Worm (Caenorhabditis elegans): ENCODE measurements around the gene C54D10.5.

C54D10.5 gene

DNA sequence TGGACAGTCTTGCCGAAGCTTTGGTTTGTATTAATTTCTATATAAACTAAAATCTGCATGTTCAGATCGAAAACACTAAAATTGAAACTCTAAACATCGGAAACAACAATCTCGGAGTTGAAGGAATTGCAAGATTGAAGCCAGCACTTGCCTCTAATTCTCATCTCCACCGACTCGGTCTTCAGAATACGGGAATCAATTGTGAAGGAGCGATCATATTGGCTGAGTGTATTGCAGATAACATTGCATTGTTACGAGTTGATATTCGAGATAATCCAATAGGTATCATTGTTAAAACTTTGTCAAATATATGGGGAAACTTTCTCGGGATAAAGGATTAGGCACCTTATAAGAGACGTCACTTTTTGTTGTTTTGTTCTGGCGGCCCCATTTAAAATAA is 41.2 kb downstream of the C54D10.5 start:
- TF ChIP-seq madf-10 (tag; optimal IDR thresholded peaks at IDR 0.05): no peak

DNA sequence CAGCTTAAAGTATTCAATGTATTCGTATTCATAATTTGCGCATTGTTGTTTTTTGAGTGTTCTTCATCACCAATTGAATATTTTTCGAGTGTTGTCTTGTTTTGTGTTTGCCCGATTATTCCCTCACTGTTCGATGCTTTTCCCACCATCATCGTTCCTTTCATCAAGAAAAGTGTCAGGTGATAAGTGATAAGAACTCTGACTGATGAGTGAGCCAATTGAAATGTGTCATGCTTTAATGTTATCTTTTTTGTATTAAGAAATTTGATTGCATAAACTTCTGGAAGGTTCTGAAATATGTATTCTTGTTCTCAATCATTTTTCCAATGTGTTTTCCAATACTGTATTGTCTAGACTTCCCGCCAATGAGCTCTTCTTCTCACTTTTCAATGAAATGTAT is 46.2 kb downstream of the C54D10.5 start:
- TF ChIP-seq cebp-1 (GFP tag; IDR thresholded peaks at IDR 0.05): no peak
- TF ChIP-seq cebp-1 (tag; optimal IDR thresholded peaks at IDR 0.05): peak; percentile 57
- TF ChIP-seq let-607 (tag; optimal IDR thresholded peaks at IDR 0.05): peak in 1 of 2 experiments; percentile 6
- no peak for TF ChIP-seq aptf-3 (GFP tag; IDR thresholded peaks at IDR 0.05)
- TF ChIP-seq nhr-80 (tag; optimal IDR thresholded peaks at IDR 0.05): peak; percentile 72
- TF ChIP-seq hsf-1 (GFP tag; IDR thresholded peaks at IDR 0.05): peak; percentile 25; the same call in 1 of the 2 replicates
- TF ChIP-seq snpc-4 (GFP tag; optimal IDR thresholded peaks at IDR 0.05): no peak
- TF ChIP-seq snpc-4 (tag; optimal IDR thresholded peaks at IDR 0.05): peak in 1 of 4 experiments; percentile 13
- no peak for TF ChIP-seq ets-4 (GFP tag; optimal IDR thresholded peaks at IDR 0.05)

DNA sequence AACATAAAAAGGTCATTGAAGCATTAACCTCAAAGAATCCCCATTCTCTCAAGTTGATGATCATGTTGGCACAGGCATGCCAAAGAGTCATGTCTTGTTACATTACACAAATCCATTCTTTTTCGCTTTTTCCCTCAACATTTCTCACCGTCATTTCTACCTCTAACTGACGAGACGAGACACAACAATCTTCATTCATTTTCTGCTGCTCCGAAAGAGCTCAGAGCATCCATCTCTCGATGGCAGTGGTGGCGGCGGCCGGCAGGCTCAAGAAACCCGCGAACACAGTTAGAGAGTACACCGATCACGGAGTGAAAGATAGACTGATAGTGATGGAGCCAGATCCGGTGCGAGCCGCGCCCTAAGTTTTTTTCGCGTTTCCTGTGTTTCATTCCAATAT is 48.0 kb downstream of the C54D10.5 start:
- peak; percentile 92 for TF ChIP-seq zfh-2 (GFP tag; conservative IDR thresholded peaks at IDR 0.05)
- TF ChIP-seq sea-2 (GFP tag; IDR thresholded peaks at IDR 0.05): no peak
- no peak for TF ChIP-seq ZK185.1 (tag; optimal IDR thresholded peaks at IDR 0.05; ENCODE audit: poor library complexity, severe bottlenecking)
- no peak for TF ChIP-seq somi-1 (GFP tag; optimal IDR thresholded peaks at IDR 0.05)
- no peak for TF ChIP-seq lin-26 (GFP tag; IDR thresholded peaks at IDR 0.05)
- TF ChIP-seq ceh-58 (GFP tag; IDR thresholded peaks at IDR 0.05): no peak
- TF ChIP-seq nhr-90 (tag; optimal IDR thresholded peaks at IDR 0.05): peak; percentile 5
- TF ChIP-seq snpc-3.4 (tag; optimal IDR thresholded peaks at IDR 0.05): no peak
- TF ChIP-seq pbrm-1 (GFP tag; IDR thresholded peaks at IDR 0.05): peak; percentile 38; the same call in 1 of the 2 replicates
- TF ChIP-seq tbp1 (GFP tag; optimal IDR thresholded peaks at IDR 0.05): no peak
- no peak for TF ChIP-seq Y56A3A.18 (GFP tag; IDR thresholded peaks at IDR 0.05)
- TF ChIP-seq ztf-18 (tag; optimal IDR thresholded peaks at IDR 0.05): no peak
- no peak for TF ChIP-seq pha-4 (tag; optimal IDR thresholded peaks at IDR 0.05)
- TF ChIP-seq B0019.2 (GFP tag; conservative IDR thresholded peaks at IDR 0.05): no peak
- TF ChIP-seq F57A8.1 (GFP tag; optimal IDR thresholded peaks at IDR 0.05): no peak
- TF ChIP-seq T26A5.8 (tag; optimal IDR thresholded peaks at IDR 0.05): no peak
- no peak for TF ChIP-seq K11D2.4 (GFP tag; IDR thresholded peaks at IDR 0.05)
- TF ChIP-seq lsl-1 (GFP tag; optimal IDR thresholded peaks at IDR 0.05): no peak
- TF ChIP-seq mes-4 (tag; optimal IDR thresholded peaks at IDR 0.05): no peak
- no peak for TF ChIP-seq attf-5 (GFP tag; optimal IDR thresholded peaks at IDR 0.05)
- TF ChIP-seq hmg-1.2 (GFP tag; IDR thresholded peaks at IDR 0.05): no peak
- no peak for TF ChIP-seq egl-44 (GFP tag; IDR thresholded peaks at IDR 0.05)
- peak; percentile 26 for TF ChIP-seq chd-7 (tag; optimal IDR thresholded peaks at IDR 0.05)
- TF ChIP-seq ztf-25 (GFP tag; IDR thresholded peaks at IDR 0.05): no peak
- no peak for TF ChIP-seq F39B2.1 (GFP tag; IDR thresholded peaks at IDR 0.05)
- TF ChIP-seq zim-3 (tag; optimal IDR thresholded peaks at IDR 0.05): peak; percentile 34
- peak; percentile 9 for TF ChIP-seq K12H6.12 (tag; optimal IDR thresholded peaks at IDR 0.05)
- no peak for TF ChIP-seq T07F8.4 (tag; optimal IDR thresholded peaks at IDR 0.05)
